Worm (Caenorhabditis elegans): ENCODE data around the gene tub-1.

tub-1 gene

DNA sequence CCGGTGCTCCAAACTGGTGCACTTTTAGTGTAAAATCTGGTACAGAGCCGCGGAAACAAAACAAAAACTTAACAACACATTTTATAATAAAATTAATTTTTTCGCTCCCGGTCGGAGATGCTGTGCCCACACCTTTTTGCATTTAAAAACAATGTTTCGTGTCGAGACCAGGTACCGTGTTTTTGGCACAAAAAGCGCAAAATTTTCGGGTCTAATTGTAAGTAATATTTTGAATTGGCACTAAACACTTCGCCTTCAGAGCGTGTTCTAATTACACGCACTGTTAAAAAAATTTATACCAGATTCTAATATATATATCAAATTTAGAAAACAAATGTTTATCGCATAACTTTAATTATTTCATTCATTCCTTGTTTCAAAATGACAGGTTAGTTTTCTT, 24.7 kb upstream of the tub-1 start, which contains the start of gene dylt-3:
Gene dylt-3, plus strand, starts transcription at position 301 of the 400 bp plus-strand sequence.
- TF ChIP-seq mep-1 (tag; optimal IDR thresholded peaks at IDR 0.05) (no peak), ham-2 (GFP tag; optimal IDR thresholded peaks at IDR 0.05) (no peak), ztf-11 (tag; optimal IDR thresholded peaks at IDR 0.05) (no peak)

DNA sequence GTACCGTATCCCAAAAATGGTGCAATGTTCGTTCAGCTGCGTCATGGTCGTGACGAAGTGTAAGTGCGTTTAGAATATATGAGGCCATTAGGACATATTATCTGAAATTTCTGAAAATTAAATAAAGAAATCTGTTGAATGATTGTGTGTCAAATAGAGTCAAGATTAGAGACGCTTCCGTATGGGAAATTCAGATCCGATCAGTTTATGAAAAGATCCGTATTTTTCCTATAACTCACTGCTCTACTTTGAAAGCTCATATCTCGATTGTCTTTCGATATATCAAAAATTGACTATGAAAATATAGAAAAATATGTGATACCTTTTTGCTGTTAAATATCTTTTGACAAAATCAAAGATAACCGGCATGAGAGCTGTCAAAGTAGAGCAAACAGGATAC, 23.5 kb upstream of the tub-1 start, which contains the start of gene T05C12.4:
Gene T05C12.4, minus strand, starts transcription at position 101 of the 400 bp plus-strand sequence.
- TF ChIP-seq ztf-11 (tag; optimal IDR thresholded peaks at IDR 0.05) = no peak
- no peak for TF ChIP-seq nhr-237 (tag; optimal IDR thresholded peaks at IDR 0.05)
- TF ChIP-seq sem-2 (GFP tag; optimal IDR thresholded peaks at IDR 0.05) = no peak
- TF ChIP-seq unc-62 (GFP tag; optimal IDR thresholded peaks at IDR 0.05) = no peak
- no peak for TF ChIP-seq nhr-2 (tag; optimal IDR thresholded peaks at IDR 0.05)
- no peak for TF ChIP-seq sptf-1 (tag; optimal IDR thresholded peaks at IDR 0.05)
- no peak for TF ChIP-seq elt-3 (tag; optimal IDR thresholded peaks at IDR 0.05)
- no peak for TF ChIP-seq elt-1 (tag; optimal IDR thresholded peaks at IDR 0.05; ENCODE audit: borderline replicate concordance, insufficient read depth)
- TF ChIP-seq blmp-1 (tag; optimal IDR thresholded peaks at IDR 0.05) = no peak
- TF ChIP-seq bed-3 (GFP tag; optimal IDR thresholded peaks at IDR 0.05) = no peak
- TF ChIP-seq lin-32 (GFP tag; optimal IDR thresholded peaks at IDR 0.05) = no peak
- TF ChIP-seq ceh-43 (GFP tag; optimal IDR thresholded peaks at IDR 0.05) = no peak
- TF ChIP-seq M03D4.4 (tag; optimal IDR thresholded peaks at IDR 0.05) = no peak
- no peak for TF ChIP-seq mab-5 (tag; optimal IDR thresholded peaks at IDR 0.05)
- TF ChIP-seq tbx-8 (GFP tag; optimal IDR thresholded peaks at IDR 0.05) = no peak
- no peak for TF ChIP-seq nhr-12 (tag; optimal IDR thresholded peaks at IDR 0.05)
- TF ChIP-seq unc-39 (tag; optimal IDR thresholded peaks at IDR 0.05) = no peak
- no peak for TF ChIP-seq lsy-2 (tag; optimal IDR thresholded peaks at IDR 0.05)

DNA sequence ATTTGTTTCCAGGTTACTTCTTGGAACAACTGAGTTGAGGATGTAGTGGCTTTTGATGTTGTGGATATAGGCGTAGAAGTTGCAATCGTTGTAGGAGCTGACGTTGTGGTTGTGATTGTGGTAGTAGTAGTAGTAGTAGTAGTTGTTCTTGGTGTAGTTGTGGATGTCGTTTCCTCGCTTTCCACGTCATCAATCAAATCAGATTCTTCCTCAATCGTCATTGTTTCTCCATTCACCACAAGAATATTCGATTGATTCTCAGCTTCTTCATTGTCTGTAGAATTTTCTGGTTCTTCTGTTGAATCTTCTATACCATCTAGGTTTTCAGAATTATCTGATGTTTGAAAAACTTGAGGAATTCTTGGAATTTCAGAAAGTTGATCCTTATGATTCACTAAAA, 21.9 kb upstream of the tub-1 start:
- TF ChIP-seq unc-39 (tag; optimal IDR thresholded peaks at IDR 0.05) (no peak), ham-2 (GFP tag; optimal IDR thresholded peaks at IDR 0.05) (no peak), lsy-2 (tag; optimal IDR thresholded peaks at IDR 0.05) (no peak), nhr-12 (tag; optimal IDR thresholded peaks at IDR 0.05) (no peak), cnd-1 (tag; optimal IDR thresholded peaks at IDR 0.05) (no peak), unc-62 (GFP tag; optimal IDR thresholded peaks at IDR 0.05) (no peak), blmp-1 (tag; optimal IDR thresholded peaks at IDR 0.05) (no peak), mls-2 (tag; optimal IDR thresholded peaks at IDR 0.05) (no peak), nhr-76 (tag; optimal IDR thresholded peaks at IDR 0.05) (no peak), drap-1 (GFP tag; optimal IDR thresholded peaks at IDR 0.05) (no peak), mab-5 (tag; optimal IDR thresholded peaks at IDR 0.05) (no peak), ces-1 (GFP tag; optimal IDR thresholded peaks at IDR 0.05) (no peak), M03D4.4 (tag; optimal IDR thresholded peaks at IDR 0.05) (no peak), nhr-237 (tag; optimal IDR thresholded peaks at IDR 0.05) (no peak), elt-1 (tag; optimal IDR thresholded peaks at IDR 0.05; ENCODE audit: borderline replicate concordance, insufficient read depth) (no peak), snpc-4 (tag; optimal IDR thresholded peaks at IDR 0.05) (no peak), hlh-1 (tag; optimal IDR thresholded peaks at IDR 0.05) (no peak)

- TF ChIP-seq lin-13 (tag; optimal IDR thresholded peaks at IDR 0.05) (no peak), elt-3 (tag; optimal IDR thresholded peaks at IDR 0.05) (no peak), M03D4.4 (tag; optimal IDR thresholded peaks at IDR 0.05) (no peak), ceh-83 (GFP tag; optimal IDR thresholded peaks at IDR 0.05) (no peak), mep-1 (tag; optimal IDR thresholded peaks at IDR 0.05) (no peak), ham-2 (GFP tag; optimal IDR thresholded peaks at IDR 0.05) (no peak), pha-4 (tag; optimal IDR thresholded peaks at IDR 0.05) (no peak), flh-1 (GFP tag; optimal IDR thresholded peaks at IDR 0.05) (no peak), snpc-4 (tag; optimal IDR thresholded peaks at IDR 0.05) (no peak), ceh-43 (GFP tag; optimal IDR thresholded peaks at IDR 0.05) (no peak), sem-2 (GFP tag; optimal IDR thresholded peaks at IDR 0.05) (no peak), ceh-39 (tag; optimal IDR thresholded peaks at IDR 0.05) (no peak)
Observed at ce11 chrII:8177095-8177494, 20.4 kb upstream of the tub-1 start, which contains the start of gene acr-14. Gene acr-14, minus strand, starts transcription at chrII:8177195.

- TF ChIP-seq elt-1 (tag; optimal IDR thresholded peaks at IDR 0.05; ENCODE audit: borderline replicate concordance, insufficient read depth) = no peak
- no peak for TF ChIP-seq blmp-1 (tag; optimal IDR thresholded peaks at IDR 0.05)
- no peak for TF ChIP-seq ceh-83 (GFP tag; optimal IDR thresholded peaks at IDR 0.05)
- no peak for TF ChIP-seq snpc-4 (tag; optimal IDR thresholded peaks at IDR 0.05)
- no peak for TF ChIP-seq flh-1 (GFP tag; optimal IDR thresholded peaks at IDR 0.05)
- TF ChIP-seq pha-4 (tag; optimal IDR thresholded peaks at IDR 0.05) = no peak
- TF ChIP-seq M03D4.4 (tag; optimal IDR thresholded peaks at IDR 0.05) = no peak
- TF ChIP-seq mep-1 (tag; optimal IDR thresholded peaks at IDR 0.05) = no peak
- TF ChIP-seq sem-2 (GFP tag; optimal IDR thresholded peaks at IDR 0.05) = no peak
- no peak for TF ChIP-seq elt-3 (tag; optimal IDR thresholded peaks at IDR 0.05)
- TF ChIP-seq lsy-2 (tag; optimal IDR thresholded peaks at IDR 0.05) = no peak
- no peak for TF ChIP-seq cnd-1 (tag; optimal IDR thresholded peaks at IDR 0.05)
- no peak for TF ChIP-seq ztf-11 (tag; optimal IDR thresholded peaks at IDR 0.05)
- TF ChIP-seq ceh-43 (GFP tag; optimal IDR thresholded peaks at IDR 0.05) = no peak
- no peak for TF ChIP-seq zip-8 (tag; optimal IDR thresholded peaks at IDR 0.05)
- TF ChIP-seq tbx-8 (GFP tag; optimal IDR thresholded peaks at IDR 0.05) = no peak
- no peak for TF ChIP-seq ces-1 (GFP tag; optimal IDR thresholded peaks at IDR 0.05)
Observed at ce11 chrII:8174148-8174547, 17.4 kb upstream of the tub-1 start.
